Fruit fly (Drosophila melanogaster): Measurements from ENCODE around the gene CG9147.

The CG9147 gene

DNA sequence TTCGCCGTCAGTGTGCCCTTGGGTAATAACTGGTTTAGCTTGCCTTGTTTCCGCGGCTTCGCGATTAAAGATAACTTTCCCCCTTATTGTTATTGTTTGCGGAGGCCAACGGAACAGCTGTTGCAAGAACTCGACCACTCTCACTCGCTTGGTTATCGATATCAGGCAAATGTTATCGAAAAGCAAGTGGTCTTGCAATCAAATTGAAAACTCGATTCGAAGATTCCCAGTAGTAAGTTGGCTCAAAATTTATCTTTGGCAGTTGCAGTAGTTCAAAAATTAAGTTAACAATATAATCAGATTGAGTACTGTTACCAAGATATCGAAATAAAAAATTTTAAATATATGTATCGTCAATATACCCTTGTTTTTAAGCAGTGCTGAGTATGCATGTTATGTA is at the start of gene CG9147, which contains the start of gene Fbw5 (continued):
- TF ChIP-seq tx (GFP tag; optimal IDR thresholded peaks at IDR 0.05), result peak; percentile 100
- TF ChIP-seq CG17829 (tag; optimal IDR thresholded peaks at IDR 0.05), result peak; percentile 99
- peak; percentile 99 for TF ChIP-seq Hand (GFP tag; optimal IDR thresholded peaks at IDR 0.05)
- TF ChIP-seq sens (GFP tag), result peak; percentile 100
- TF ChIP-seq CG11085 (GFP tag; IDR thresholded peaks at IDR 0.05), result peak; percentile 98
- peak; percentile 100 for TF ChIP-seq CG8924 (tag; optimal IDR thresholded peaks at IDR 0.05)
- TF ChIP-seq CG4282 (GFP tag; optimal IDR thresholded peaks at IDR 0.05), result peak; percentile 98
- TF ChIP-seq Poxn (GFP tag; IDR thresholded peaks at IDR 0.05), result peak; percentile 99
- peak; percentile 99 for TF ChIP-seq caup (GFP tag; optimal IDR thresholded peaks at IDR 0.05; ENCODE audit: severe bottlenecking)
- TF ChIP-seq Vsx1 (GFP tag; optimal IDR thresholded peaks at IDR 0.05), result peak; percentile 98
- peak; percentile 99 for TF ChIP-seq CG18599 (GFP tag; optimal IDR thresholded peaks at IDR 0.05)
- no peak for TF ChIP-seq nau (GFP tag; optimal IDR thresholded peaks at IDR 0.05)
- peak; percentile 98 for TF ChIP-seq C15 (GFP tag; IDR thresholded peaks at IDR 0.05)
- peak; percentile 100 for TF ChIP-seq CG2120 (GFP tag; optimal IDR thresholded peaks at IDR 0.05)
- peak; percentile 96 for TF ChIP-seq CG6683 (GFP tag; optimal IDR thresholded peaks at IDR 0.05)
- TF ChIP-seq CG12104 (GFP tag; optimal IDR thresholded peaks at IDR 0.05), result peak; percentile 100
- peak; percentile 11 for TF ChIP-seq cg (GFP tag; optimal IDR thresholded peaks at IDR 0.05)
- no peak for TF ChIP-seq Sin3A (optimal IDR thresholded peaks at IDR 0.05)
- peak; percentile 99 for TF ChIP-seq lbe (GFP tag; optimal IDR thresholded peaks at IDR 0.05)
- TF ChIP-seq Hr78 (GFP tag; optimal IDR thresholded peaks at IDR 0.05), result peak in 1 of 2 experiments; percentile 97
- peak; percentile 99 for TF ChIP-seq B-H1 (GFP tag; IDR thresholded peaks at IDR 0.05)
- peak; percentile 98 for TF ChIP-seq kah (GFP tag; optimal IDR thresholded peaks at IDR 0.05)
- TF ChIP-seq btn (GFP tag; optimal IDR thresholded peaks at IDR 0.05), result peak; percentile 99
- peak; percentile 99 for TF ChIP-seq en (GFP tag; optimal IDR thresholded peaks at IDR 0.05)
- TF ChIP-seq CG1832 (GFP tag; optimal IDR thresholded peaks at IDR 0.05), result no peak
- TF ChIP-seq insv (GFP tag; optimal IDR thresholded peaks at IDR 0.05), result peak; percentile 70
- no peak for TF ChIP-seq Trl (optimal IDR thresholded peaks at IDR 0.05)
- TF ChIP-seq Trl (GFP tag; optimal IDR thresholded peaks at IDR 0.05), result peak; percentile 100
- peak; percentile 98 for TF ChIP-seq CG13894 (tag; optimal IDR thresholded peaks at IDR 0.05)
- peak; percentile 99 for TF ChIP-seq HLH54F (GFP tag; optimal IDR thresholded peaks at IDR 0.05)

dm6 chr2L:6019352-6020131 is 46.3 kb upstream of the CG9147 start, which contains the start of gene H2.0:
H2.0 (minus strand) TSS chr2L:6019402.
- no peak for TF ChIP-seq Trl (optimal IDR thresholded peaks at IDR 0.05)
- TF ChIP-seq Trl (GFP tag; optimal IDR thresholded peaks at IDR 0.05), result peak; percentile 6
- no peak for TF ChIP-seq CG12299 (tag; optimal IDR thresholded peaks at IDR 0.05)
- TF ChIP-seq oc (tag; optimal IDR thresholded peaks at IDR 0.05), result peak; percentile 6
- TF ChIP-seq CG6765 (GFP tag; optimal IDR thresholded peaks at IDR 0.05), result no peak
- TF ChIP-seq Dll (GFP tag; IDR thresholded peaks at IDR 0.05; ENCODE audit: partially characterized antibody), result no peak
- TF ChIP-seq Hmr (GFP tag; optimal IDR thresholded peaks at IDR 0.05), result peak; percentile 1
- TF ChIP-seq pnt (GFP tag; optimal IDR thresholded peaks at IDR 0.05), result peak; percentile 6
- TF ChIP-seq CG7556 (GFP tag; optimal IDR thresholded peaks at IDR 0.05), result peak; percentile 34
- TF ChIP-seq psq (GFP tag; optimal IDR thresholded peaks at IDR 0.05), result no peak
- no peak for TF ChIP-seq pfk (GFP tag; optimal IDR thresholded peaks at IDR 0.05)
- TF ChIP-seq otp (GFP tag; IDR thresholded peaks at IDR 0.05), result 0 out of 3 replicates have a peak, but pooled peaks have one; percentile 49
- TF ChIP-seq p53 (GFP tag; optimal IDR thresholded peaks at IDR 0.05), result no peak
- no peak for TF ChIP-seq ftz-f1 (GFP tag; optimal IDR thresholded peaks at IDR 0.05)
- TF ChIP-seq Eip74EF (GFP tag; optimal IDR thresholded peaks at IDR 0.05), result no peak
- no peak for TF ChIP-seq Gsc (GFP tag; IDR thresholded peaks at IDR 0.05)
- TF ChIP-seq CG4282 (GFP tag; optimal IDR thresholded peaks at IDR 0.05), result no peak
- no peak for TF ChIP-seq CG15479 (GFP tag; optimal IDR thresholded peaks at IDR 0.05)
- no peak for TF ChIP-seq bowl (GFP tag; IDR thresholded peaks at IDR 0.05)
- no peak for TF ChIP-seq CG17802 (tag; optimal IDR thresholded peaks at IDR 0.05)
- TF ChIP-seq Oaz (GFP tag; IDR thresholded peaks at IDR 0.05), result no peak
- no peak for TF ChIP-seq CG3726 (GFP tag; IDR thresholded peaks at IDR 0.05)
- no peak for TF ChIP-seq HHEX (GFP tag; optimal IDR thresholded peaks at IDR 0.05)

Data from whole organism, embryonic.